Worm (Caenorhabditis elegans) whole organism, late embryonic: ENCODE data around the gene rbr-2.
A peak's percentile ranks its signal among the peaks of the same experiment; 100 is the strongest.

Source experiments
- C08G9.2 ChIP-seq: sonication (generic microtip); optimal IDR thresholded peaks from 2 replicates; lab custom pipeline; 2016; ENCODE audit warnings: mild to moderate bottlenecking, missing genetic modification characterization, moderate library complexity, missing compliant biosample characterization
- C38D4.7 ChIP-seq: fragments of 200-800 bp; sonication (Bioruptor generic); optimal IDR thresholded peaks from 2 replicates; lab custom pipeline; 2018; ENCODE audit warnings: mild to moderate bottlenecking, missing genetic modification characterization, moderate library complexity, missing compliant biosample characterization
- F13H6.1 ChIP-seq: sonication (generic microtip); optimal IDR thresholded peaks from 2 replicates; lab custom pipeline; 2016; ENCODE audit warnings: missing genetic modification characterization, missing compliant biosample characterization
- K02D7.2 ChIP-seq: sonication (generic microtip); optimal IDR thresholded peaks from 2 replicates; lab custom pipeline; 2017; ENCODE audit warnings: mild to moderate bottlenecking, missing genetic modification characterization, missing compliant biosample characterization
- ahr-1 ChIP-seq: sonication (generic microtip); optimal IDR thresholded peaks from 2 replicates; lab custom pipeline; 2016; ENCODE audit warnings: missing genetic modification characterization, missing compliant biosample characterization
- ceh-14 ChIP-seq: sonication (generic microtip); optimal IDR thresholded peaks from 2 replicates; lab custom pipeline; 2016; ENCODE audit warnings: missing genotype, missing genetic modification characterization, missing compliant biosample characterization
- ceh-18 ChIP-seq: sonication (generic microtip); optimal IDR thresholded peaks from 2 replicates; lab custom pipeline; 2016; ENCODE audit warnings: missing genetic modification characterization, missing compliant biosample characterization
- ceh-30 ChIP-seq: fragments of 150-350 bp; optimal IDR thresholded peaks from 2 replicates; lab custom pipeline; 2014; ENCODE audit warnings: missing biosample characterization, missing genetic modification characterization
- ceh-31 ChIP-seq: sonication (generic microtip); optimal IDR thresholded peaks from 2 replicates; lab custom pipeline; 2016; ENCODE audit warnings: missing genetic modification characterization, missing compliant biosample characterization
- ceh-34 ChIP-seq: sonication (generic microtip); optimal IDR thresholded peaks from 2 replicates; lab custom pipeline; 2016; ENCODE audit warnings: mild to moderate bottlenecking, missing genetic modification characterization, missing compliant biosample characterization
- ceh-45 ChIP-seq: fragments of 200-800 bp; sonication (Bioruptor generic); IDR thresholded peaks from 2 replicates; pipeline ENCODE4 v1.3.6; 2022; ENCODE audit warnings: missing genetic modification reagents, missing genetic modification characterization, missing compliant biosample characterization
- ceh-48 ChIP-seq: sonication (generic microtip); optimal IDR thresholded peaks from 2 replicates; lab custom pipeline; 2016; ENCODE audit warnings: missing genetic modification characterization, inconsistent platforms, missing compliant biosample characterization
- che-1 ChIP-seq: sonication (generic microtip); optimal IDR thresholded peaks from 2 replicates; lab custom pipeline; 2016; ENCODE audit warnings: mild to moderate bottlenecking, missing genetic modification characterization, missing compliant biosample characterization
- dmd-4 ChIP-seq: sonication (generic microtip); optimal IDR thresholded peaks from 2 replicates; lab custom pipeline; 2016; ENCODE audit warnings: borderline replicate concordance, missing genetic modification characterization, missing compliant biosample characterization
- dve-1 ChIP-seq: sonication (generic microtip); optimal IDR thresholded peaks from 2 replicates; lab custom pipeline; 2017; ENCODE audit warnings: antibody characterized with exemption, mild to moderate bottlenecking, missing genetic modification characterization, missing compliant biosample characterization
- elt-4 ChIP-seq: sonication (generic microtip); optimal IDR thresholded peaks from 2 replicates; lab custom pipeline; 2016; ENCODE audit warnings: missing genetic modification characterization, missing compliant biosample characterization
- ets-4 ChIP-seq: sonication (generic microtip); optimal IDR thresholded peaks from 2 replicates; lab custom pipeline; 2016; ENCODE audit warnings: missing genetic modification characterization, missing compliant biosample characterization
- fkh-10 ChIP-seq: fragments of 150-350 bp; optimal IDR thresholded peaks from 2 replicates; lab custom pipeline; 2014; ENCODE audit warnings: missing biosample characterization, missing genetic modification reagents, missing genetic modification characterization
- fkh-6 ChIP-seq: sonication (generic microtip); optimal IDR thresholded peaks from 2 replicates; lab custom pipeline; 2016; ENCODE audit warnings: missing genetic modification characterization, missing compliant biosample characterization
- hlh-13 ChIP-seq: fragments of 200-800 bp; sonication (Bioruptor generic); optimal IDR thresholded peaks from 2 replicates; lab custom pipeline; 2018; ENCODE audit warnings: mild to moderate bottlenecking, missing genetic modification characterization, missing compliant biosample characterization
- hlh-15 ChIP-seq: sonication (generic microtip); optimal IDR thresholded peaks from 2 replicates; lab custom pipeline; 2016; ENCODE audit warnings: missing genetic modification characterization, missing compliant biosample characterization
- hlh-6 ChIP-seq: sonication (generic microtip); optimal IDR thresholded peaks from 2 replicates; lab custom pipeline; 2016; ENCODE audit warnings: missing genotype, missing genetic modification characterization, missing compliant biosample characterization
- hlh-8 ChIP-seq: sonication (generic microtip); optimal IDR thresholded peaks from 2 replicates; lab custom pipeline; 2016; ENCODE audit warnings: missing genotype, missing genetic modification characterization, missing compliant biosample characterization
- lim-6 ChIP-seq: sonication (generic microtip); optimal IDR thresholded peaks from 2 replicates; lab custom pipeline; 2016; ENCODE audit warnings: missing genetic modification characterization, missing compliant biosample characterization
- lin-11 ChIP-seq: fragments of 200-800 bp; sonication (Bioruptor generic); optimal IDR thresholded peaks from 2 replicates; lab custom pipeline; 2018; ENCODE audit warnings: mild to moderate bottlenecking, missing genetic modification characterization, missing compliant biosample characterization
- madf-2 ChIP-seq: sonication (generic microtip); optimal IDR thresholded peaks from 2 replicates; lab custom pipeline; 2017; ENCODE audit warnings: missing genetic modification characterization, missing compliant biosample characterization
- mec-3 ChIP-seq: sonication (generic microtip); optimal IDR thresholded peaks from 2 replicates; lab custom pipeline; 2016; ENCODE audit warnings: borderline replicate concordance, missing genetic modification characterization, missing compliant biosample characterization
- nfya-1 ChIP-seq: sonication (generic microtip); optimal IDR thresholded peaks from 2 replicates; lab custom pipeline; 2017; ENCODE audit warnings: missing genetic modification characterization, mild to moderate bottlenecking, missing compliant biosample characterization, antibody characterized with exemption, moderate library complexity
- nhr-11 ChIP-seq: fragments of 150-350 bp; optimal IDR thresholded peaks from 2 replicates; lab custom pipeline; 2014; ENCODE audit warnings: missing biosample characterization, missing genetic modification characterization
- nhr-232 ChIP-seq: sonication (generic microtip); optimal IDR thresholded peaks from 2 replicates; lab custom pipeline; 2016; ENCODE audit warnings: missing genetic modification characterization, missing compliant biosample characterization
- npax-4 ChIP-seq: sonication (generic microtip); optimal IDR thresholded peaks from 2 replicates; lab custom pipeline; 2016; ENCODE audit warnings: missing genetic modification characterization, missing compliant biosample characterization
- odd-2 ChIP-seq: sonication (generic microtip); optimal IDR thresholded peaks from 2 replicates; lab custom pipeline; 2017; ENCODE audit warnings: antibody characterized with exemption, mild to moderate bottlenecking, missing genetic modification characterization, missing compliant biosample characterization
- pat-9 ChIP-seq: fragments of 200-800 bp; sonication (Bioruptor generic); optimal IDR thresholded peaks from 2 replicates; lab custom pipeline; 2018; ENCODE audit warnings: mild to moderate bottlenecking, missing genetic modification characterization, moderate library complexity, missing compliant biosample characterization
- pax-1 ChIP-seq: fragments of 150-350 bp; optimal IDR thresholded peaks from 2 replicates; lab custom pipeline; 2014; ENCODE audit warnings: missing biosample characterization, missing genetic modification characterization
- pha-4 ChIP-seq: fragments of 150-350 bp; optimal IDR thresholded peaks from 2 replicates; lab custom pipeline; 2018; ENCODE audit warnings: missing biosample characterization, missing genetic modification reagents, missing genetic modification characterization
- pqm-1 ChIP-seq: sonication (generic microtip); optimal IDR thresholded peaks from 2 replicates; lab custom pipeline; 2016; ENCODE audit warnings: missing genetic modification characterization, missing compliant biosample characterization
- pros-1 ChIP-seq: fragments of 150-350 bp; optimal IDR thresholded peaks from 2 replicates; lab custom pipeline; 2014; ENCODE audit warnings: missing biosample characterization, missing genetic modification reagents, missing genetic modification characterization
- ref-2 ChIP-seq: sonication (generic microtip); optimal IDR thresholded peaks from 2 replicates; lab custom pipeline; 2016; ENCODE audit warnings: missing genetic modification characterization, missing compliant biosample characterization
- rnt-1 ChIP-seq: sonication (generic microtip); optimal IDR thresholded peaks from 2 replicates; lab custom pipeline; 2016; ENCODE audit warnings: missing genetic modification characterization, missing compliant biosample characterization
- sdc-2 ChIP-seq: sonication (generic microtip); optimal IDR thresholded peaks from 2 replicates; lab custom pipeline; 2016; ENCODE audit warnings: missing genotype, missing genetic modification characterization, missing compliant biosample characterization
- sox-4 ChIP-seq: sonication (generic microtip); optimal IDR thresholded peaks from 2 replicates; lab custom pipeline; 2017; ENCODE audit warnings: mild to moderate bottlenecking, missing genetic modification characterization, inconsistent platforms, missing compliant biosample characterization
- syd-9 ChIP-seq: sonication (generic microtip); optimal IDR thresholded peaks from 2 replicates; lab custom pipeline; 2016; ENCODE audit warnings: mild to moderate bottlenecking, missing genetic modification characterization, moderate library complexity, missing compliant biosample characterization
- tbx-2 ChIP-seq: sonication (generic microtip); optimal IDR thresholded peaks from 2 replicates; lab custom pipeline; 2016; ENCODE audit warnings: missing genetic modification characterization, missing compliant biosample characterization
- ttx-3 ChIP-seq: sonication (generic microtip); optimal IDR thresholded peaks from 2 replicates; lab custom pipeline; 2016; ENCODE audit warnings: missing genetic modification reagents, missing genetic modification characterization, missing compliant biosample characterization
- unc-3 ChIP-seq, 2 experiments: fragments of 200-800 bp in 1 of 2; sonication (Bioruptor generic) in 1 of 2; sonication (generic microtip) in 1 of 2; conservative IDR thresholded peaks in 1 of 2; optimal IDR thresholded peaks in 1 of 2; 2 replicates each; pipeline versions ENCODE4 v1.3.6 to Lab custom; 2016 to 2022; ENCODE audit warnings: missing compliant biosample characterization in 2 of 2, missing genetic modification characterization in 2 of 2, missing genetic modification reagents in 1 of 2
- unc-42 ChIP-seq: sonication (generic microtip); optimal IDR thresholded peaks from 2 replicates; lab custom pipeline; 2016; ENCODE audit warnings: missing genotype, missing genetic modification characterization, missing compliant biosample characterization
- zip-5 ChIP-seq: sonication (generic microtip); optimal IDR thresholded peaks from 2 replicates; lab custom pipeline; 2016; ENCODE audit warnings: missing genetic modification characterization, missing compliant biosample characterization
- ztf-16 ChIP-seq: sonication (generic microtip); optimal IDR thresholded peaks from 2 replicates; lab custom pipeline; 2017; ENCODE audit warnings: missing genetic modification characterization, missing compliant biosample characterization

Gene rbr-2

ce11 chrIV:10935336-10935735 is 15.5 kb downstream of the rbr-2 start (continued):
- TF ChIP-seq pha-4 (tag; lab: Kevin White, UChicago) (no peak), pat-9 (tag; lab: Kevin White, UChicago) (no peak), fkh-6 (tag; lab: Kevin White, UChicago) (no peak), ets-4 (tag; lab: Kevin White, UChicago) (no peak), hlh-6 (tag; lab: Kevin White, UChicago) (no peak), lim-6 (tag; lab: Kevin White, UChicago) (no peak), unc-3 (GFP tag; conservative IDR thresholded peaks at IDR 0.05; lab: Robert Waterston, UW) (no peak), unc-3 (tag; optimal IDR thresholded peaks at IDR 0.05; lab: Kevin White, UChicago) (no peak), sox-4 (tag; lab: Kevin White, UChicago) (no peak), unc-42 (peak; percentile 21), elt-4 (tag; lab: Kevin White, UChicago) (no peak), ttx-3 (tag; lab: Kevin White, UChicago) (no peak), syd-9 (tag; lab: Kevin White, UChicago) (no peak), mec-3 (tag; lab: Kevin White, UChicago) (no peak), ceh-30 (no peak), ztf-16 (tag; lab: Kevin White, UChicago) (no peak), dve-1 (tag; lab: Kevin White, UChicago) (no peak), madf-2 (no peak), tbx-2 (tag; lab: Kevin White, UChicago) (peak; percentile 26), K02D7.2 (tag; lab: Kevin White, UChicago) (no peak), ceh-31 (tag; lab: Kevin White, UChicago) (peak; percentile 47), pqm-1 (tag; lab: Kevin White, UChicago) (no peak), F13H6.1 (no peak), npax-4 (tag; lab: Kevin White, UChicago) (no peak), ceh-48 (tag; lab: Kevin White, UChicago) (peak; percentile 6), hlh-13 (GFP tag; lab: Kevin White, UChicago) (no peak), ahr-1 (no peak), lin-11 (tag; lab: Kevin White, UChicago) (no peak), pros-1 (tag; lab: Kevin White, UChicago) (peak; percentile 43), nhr-11 (tag; lab: Kevin White, UChicago) (no peak), ceh-45 (GFP tag; lab: Robert Waterston, UW) (no peak), dmd-4 (tag; lab: Kevin White, UChicago) (no peak), zip-5 (tag; lab: Kevin White, UChicago) (no peak), ceh-18 (peak; percentile 75), nhr-232 (tag; lab: Kevin White, UChicago) (no peak)

- TF ChIP-seq tbx-2 (tag; lab: Kevin White, UChicago) (peak; percentile 84), unc-3 (GFP tag; conservative IDR thresholded peaks at IDR 0.05; lab: Robert Waterston, UW) (no peak), unc-3 (tag; optimal IDR thresholded peaks at IDR 0.05; lab: Kevin White, UChicago) (no peak), mec-3 (tag; lab: Kevin White, UChicago) (no peak), dmd-4 (tag; lab: Kevin White, UChicago) (peak; percentile 46), ceh-18 (peak; percentile 90), lim-6 (tag; lab: Kevin White, UChicago) (no peak), fkh-6 (tag; lab: Kevin White, UChicago) (no peak), nfya-1 (tag; lab: Kevin White, UChicago) (peak; percentile 88), dve-1 (tag; lab: Kevin White, UChicago) (no peak), ceh-45 (GFP tag; lab: Robert Waterston, UW) (no peak), hlh-8 (tag; lab: Kevin White, UChicago) (no peak), ttx-3 (tag; lab: Kevin White, UChicago) (no peak), hlh-6 (tag; lab: Kevin White, UChicago) (no peak), ref-2 (tag; lab: Kevin White, UChicago) (peak; percentile 61), C38D4.7 (no peak), che-1 (tag; lab: Kevin White, UChicago) (no peak), pros-1 (tag; lab: Kevin White, UChicago) (peak; percentile 93), syd-9 (tag; lab: Kevin White, UChicago) (no peak), pax-1 (peak; percentile 29), rnt-1 (peak; percentile 75), unc-42 (peak; percentile 61), F13H6.1 (peak; percentile 26), fkh-10 (no peak), ceh-14 (tag; lab: Kevin White, UChicago) (peak; percentile 7), C08G9.2 (tag; lab: Kevin White, UChicago) (peak; percentile 34), ceh-34 (tag; lab: Kevin White, UChicago) (peak; percentile 85), odd-2 (tag; lab: Kevin White, UChicago) (no peak), hlh-15 (no peak), sdc-2 (tag; lab: Kevin White, UChicago) (no peak), ceh-31 (tag; lab: Kevin White, UChicago) (peak; percentile 73)
Observed at ce11 chrIV:10935853-10936491, 16.1 kb downstream of the rbr-2 start, which contains the start of gene lgg-2. TSS of gene lgg-2 (minus strand) at chrIV:10935903.
